Worm (Caenorhabditis elegans): ENCODE results near the gene nhr-27.

The nhr-27 gene

ce11 chrX:12844170-12844569 lies 36.1 kb upstream of the nhr-27 start:
- peak; percentile 32 for TF ChIP-seq sem-4 (tag; optimal IDR thresholded peaks at IDR 0.05)
- peak in 1 of 2 experiments; percentile 13 for TF ChIP-seq mdl-1 (tag; optimal IDR thresholded peaks at IDR 0.05)
- TF ChIP-seq ztf-1 (GFP tag; conservative IDR thresholded peaks at IDR 0.05): no peak
- TF ChIP-seq egl-27 (tag; optimal IDR thresholded peaks at IDR 0.05): peak; percentile 34
- peak; percentile 89 for TF ChIP-seq blmp-1 (tag; optimal IDR thresholded peaks at IDR 0.05; ENCODE audit: insufficient read depth)
- no peak for TF ChIP-seq ztf-11 (tag; optimal IDR thresholded peaks at IDR 0.05)
- TF ChIP-seq nhr-25 (tag; optimal IDR thresholded peaks at IDR 0.05): peak; percentile 85
- no peak for TF ChIP-seq crh-2 (tag; optimal IDR thresholded peaks at IDR 0.05)
- TF ChIP-seq sma-9 (GFP tag; optimal IDR thresholded peaks at IDR 0.05): peak; percentile 48
- no peak for TF ChIP-seq sma-9 (tag; optimal IDR thresholded peaks at IDR 0.05)

- TF ChIP-seq mbf-1 (tag; optimal IDR thresholded peaks at IDR 0.05) (no peak), sma-3 (GFP tag; optimal IDR thresholded peaks at IDR 0.05) (peak; percentile 45), egl-27 (tag; optimal IDR thresholded peaks at IDR 0.05) (no peak), alr-1 (tag; optimal IDR thresholded peaks at IDR 0.05) (no peak), lsy-2 (tag; optimal IDR thresholded peaks at IDR 0.05) (peak; percentile 2 to 41), nhr-6 (tag; optimal IDR thresholded peaks at IDR 0.05) (no peak), elt-3 (tag; optimal IDR thresholded peaks at IDR 0.05) (no peak), fos-1 (tag; optimal IDR thresholded peaks at IDR 0.05) (peak; percentile 3), peb-1 (tag; optimal IDR thresholded peaks at IDR 0.05) (no peak), R02D3.7 (tag; optimal IDR thresholded peaks at IDR 0.05) (no peak), ztf-11 (tag; optimal IDR thresholded peaks at IDR 0.05) (no peak), lin-39 (tag; optimal IDR thresholded peaks at IDR 0.05) (no peak), gmeb-1 (tag; optimal IDR thresholded peaks at IDR 0.05) (peak; percentile 48), ztf-1 (GFP tag; conservative IDR thresholded peaks at IDR 0.05) (no peak), Y55F3AM.14 (GFP tag; optimal IDR thresholded peaks at IDR 0.05) (no peak), elt-1 (tag; optimal IDR thresholded peaks at IDR 0.05) (no peak), mdl-1 (tag; optimal IDR thresholded peaks at IDR 0.05) (peak in 1 of 2 experiments; percentile 9), nhr-12 (tag; optimal IDR thresholded peaks at IDR 0.05) (no peak), lin-13 (GFP tag; optimal IDR thresholded peaks at IDR 0.05) (no peak), ZK546.5 (tag; optimal IDR thresholded peaks at IDR 0.05) (no peak), snpc-4 (tag; optimal IDR thresholded peaks at IDR 0.05) (no peak), sem-4 (tag; optimal IDR thresholded peaks at IDR 0.05) (no peak), sma-9 (GFP tag; optimal IDR thresholded peaks at IDR 0.05) (peak; percentile 51), sma-9 (tag; optimal IDR thresholded peaks at IDR 0.05) (no peak), nhr-23 (tag; optimal IDR thresholded peaks at IDR 0.05) (no peak), nhr-25 (tag; optimal IDR thresholded peaks at IDR 0.05) (peak; percentile 45), ama-1 (optimal IDR thresholded peaks at IDR 0.05) (no peak), unc-39 (tag; optimal IDR thresholded peaks at IDR 0.05) (no peak), aly-2 (tag; optimal IDR thresholded peaks at IDR 0.05) (no peak), F13H6.1 (tag; optimal IDR thresholded peaks at IDR 0.05) (peak; percentile 49), nhr-237 (tag; optimal IDR thresholded peaks at IDR 0.05) (no peak), unc-62 (GFP tag; optimal IDR thresholded peaks at IDR 0.05) (no peak), nhr-77 (tag; optimal IDR thresholded peaks at IDR 0.05) (no peak), C34F6.9 (tag; optimal IDR thresholded peaks at IDR 0.05) (peak; percentile 22), crh-2 (tag; optimal IDR thresholded peaks at IDR 0.05) (peak; percentile 20), nhr-10 (tag; optimal IDR thresholded peaks at IDR 0.05) (no peak), nhr-129 (tag; optimal IDR thresholded peaks at IDR 0.05) (peak; percentile 73), zag-1 (tag; optimal IDR thresholded peaks at IDR 0.05) (no peak), unc-55 (GFP tag; optimal IDR thresholded peaks at IDR 0.05) (no peak), lin-11 (tag; optimal IDR thresholded peaks at IDR 0.05) (no peak), nhr-11 (tag; optimal IDR thresholded peaks at IDR 0.05) (no peak), blmp-1 (tag; optimal IDR thresholded peaks at IDR 0.05; ENCODE audit: insufficient read depth) (no peak), nhr-21 (tag; optimal IDR thresholded peaks at IDR 0.05) (peak; percentile 8), dmd-4 (tag; optimal IDR thresholded peaks at IDR 0.05) (no peak)
Measured at ce11 chrX:12843530-12843929, 35.4 kb upstream of the nhr-27 start.

Measured in whole organism, L2 larva.